Fruit fly (Drosophila melanogaster) whole organism, wandering third instar larva: ENCODE measurements around the gene Jhbp11.

Experiments used
- Abd-B ChIP-seq: fragments of >200 bp; optimal IDR thresholded peaks from 2 replicates; lab custom pipeline; 2017; ENCODE audit warnings: missing biosample characterization, missing genetic modification characterization
- CG32264 ChIP-seq: fragments of 200-800 bp; sonication (Bioruptor generic); optimal IDR thresholded peaks from 2 replicates; lab custom pipeline; 2016; ENCODE audit warnings: missing biosample characterization, missing genetic modification characterization
- CG9705 ChIP-seq: fragments of 200-800 bp; sonication (Bioruptor generic); optimal IDR thresholded peaks from 2 replicates; lab custom pipeline; 2018; ENCODE audit warnings: missing biosample characterization, mild to moderate bottlenecking, missing genetic modification characterization
- CrebA ChIP-seq: fragments of 200-800 bp; sonication (Bioruptor generic); optimal IDR thresholded peaks from 2 replicates; lab custom pipeline; 2016; ENCODE audit warnings: missing biosample characterization, mild to moderate bottlenecking, missing genetic modification characterization, borderline replicate concordance
- Dfd ChIP-seq: fragments of >200 bp; optimal IDR thresholded peaks from 2 replicates; lab custom pipeline; 2017; ENCODE audit warnings: missing biosample characterization, missing genetic modification characterization
- Dif ChIP-seq: fragments of 200-275, 200-300 bp; sonication (Bioruptor generic); optimal IDR thresholded peaks from 2 replicates; lab custom pipeline; 2018; ENCODE audit warnings: missing biosample characterization, missing genetic modification characterization; ENCODE audit not compliant: partially characterized antibody
- GATAd ChIP-seq: sonication (Bioruptor generic); optimal IDR thresholded peaks from 2 replicates; lab custom pipeline; 2016; ENCODE audit warnings: missing biosample characterization, missing genetic modification characterization
- HLH106 ChIP-seq: fragments of 200-800 bp; optimal IDR thresholded peaks from 3 replicates; lab custom pipeline; 2019; ENCODE audit warnings: missing biosample characterization, mild to moderate bottlenecking, missing genetic modification characterization, moderate library complexity
- Hnf4 ChIP-seq: fragments of 200-800 bp; sonication (Bioruptor generic); optimal IDR thresholded peaks from 2 replicates; lab custom pipeline; 2016; ENCODE audit warnings: missing biosample characterization, mild to moderate bottlenecking, missing genetic modification characterization
- Hr78 ChIP-seq: fragments of >200 bp; optimal IDR thresholded peaks from 2 replicates; lab custom pipeline; 2017; ENCODE audit warnings: missing biosample characterization, missing genetic modification characterization
- Hr83 ChIP-seq: fragments of 200-300 bp; sonication (Bioruptor generic); optimal IDR thresholded peaks from 2 replicates; lab custom pipeline; 2016; ENCODE audit warnings: missing biosample characterization, mild to moderate bottlenecking, missing genetic modification characterization, moderate library complexity; ENCODE audit not compliant: poor library complexity, severe bottlenecking
- Jra ChIP-seq: sonication (Bioruptor generic); optimal IDR thresholded peaks from 2 replicates; lab custom pipeline; 2016; ENCODE audit warnings: missing biosample characterization, missing genetic modification characterization
- Mio ChIP-seq: sonication (Bioruptor generic); optimal IDR thresholded peaks from 2 replicates; lab custom pipeline; 2016; ENCODE audit warnings: missing biosample characterization, missing genetic modification characterization
- Myc ChIP-seq: fragments of >200 bp; optimal IDR thresholded peaks from 2 replicates; lab custom pipeline; 2017
- N ChIP-seq: fragments of >200 bp; optimal IDR thresholded peaks from 2 replicates; lab custom pipeline; 2018; ENCODE audit warnings: missing biosample characterization, missing external identifiers, missing genetic modification characterization
- OdsH ChIP-seq: fragments of 200-800 bp; sonication (Bioruptor generic); optimal IDR thresholded peaks from 2 replicates; lab custom pipeline; 2016; ENCODE audit warnings: missing biosample characterization, mild to moderate bottlenecking, missing genetic modification characterization
- Rel ChIP-seq, 2 experiments: fragments of 200-800 bp; sonication (Bioruptor generic) in 1 of 2; optimal IDR thresholded peaks; 2 replicates in 1 of 2; 3 replicates in 1 of 2; lab custom pipeline; 2016 to 2019; ENCODE audit warnings: mild to moderate bottlenecking in 2 of 2, missing biosample characterization in 2 of 2, missing genetic modification characterization in 2 of 2, moderate library complexity in 1 of 2
- Sp1 ChIP-seq: fragments of 200-800 bp; sonication (Bioruptor generic); optimal IDR thresholded peaks from 3 replicates; lab custom pipeline; 2019; ENCODE audit warnings: missing biosample characterization, mild to moderate bottlenecking, missing genetic modification characterization, moderate library complexity
- Vsx2 ChIP-seq: fragments of 200-300, 225-300 bp; sonication (Bioruptor generic); optimal IDR thresholded peaks from 2 replicates; lab custom pipeline; 2018; ENCODE audit warnings: missing biosample characterization, missing genetic modification characterization; ENCODE audit not compliant: partially characterized antibody
- br ChIP-seq: fragments of 200-800 bp; sonication (Bioruptor generic); optimal IDR thresholded peaks from 2 replicates; lab custom pipeline; 2016; ENCODE audit warnings: missing biosample characterization, missing genetic modification characterization
- brk ChIP-seq: fragments of 200-800 bp; sonication (Bioruptor generic); optimal IDR thresholded peaks from 2 replicates; lab custom pipeline; 2016; ENCODE audit warnings: missing biosample characterization, mild to moderate bottlenecking, missing genetic modification characterization
- dl ChIP-seq, 2 experiments: fragments of 175-275, 200-275 bp in 1 of 2; fragments of 200-275 bp in 1 of 2; sonication (Bioruptor generic); optimal IDR thresholded peaks; lab custom pipeline; 2018; ENCODE audit warnings: mild to moderate bottlenecking in 2 of 2, missing biosample characterization in 2 of 2, missing genetic modification characterization in 2 of 2, moderate library complexity in 2 of 2; ENCODE audit not compliant: partially characterized antibody in 2 of 2, insufficient read depth in 1 of 2
- dmrt93B ChIP-seq: fragments of 200-800 bp; sonication (Bioruptor generic); optimal IDR thresholded peaks from 2 replicates; lab custom pipeline; 2018; ENCODE audit warnings: missing biosample characterization, mild to moderate bottlenecking, missing genetic modification characterization
- dsf ChIP-seq: sonication (Bioruptor generic); optimal IDR thresholded peaks from 2 replicates; lab custom pipeline; 2016; ENCODE audit warnings: missing biosample characterization, missing genetic modification characterization, borderline replicate concordance
- ey ChIP-seq: fragments of 200-800 bp; sonication (Bioruptor generic); optimal IDR thresholded peaks from 2 replicates; lab custom pipeline; 2016; ENCODE audit warnings: missing biosample characterization, missing genetic modification characterization
- foxo ChIP-seq, 2 experiments: fragments of 200-800 bp; sonication (Bioruptor generic); optimal IDR thresholded peaks; 2 replicates in 1 of 2; 3 replicates in 1 of 2; lab custom pipeline; 2016 to 2017; ENCODE audit warnings: missing biosample characterization in 2 of 2, missing genetic modification characterization in 2 of 2
- fru ChIP-seq: fragments of 200-800 bp; sonication (Bioruptor generic); optimal IDR thresholded peaks from 3 replicates; lab custom pipeline; 2016; ENCODE audit warnings: missing biosample characterization, mild to moderate bottlenecking, missing genetic modification characterization
- h ChIP-seq: fragments of 200-800 bp; sonication (Bioruptor generic); optimal IDR thresholded peaks from 3 replicates; lab custom pipeline; 2016; ENCODE audit warnings: missing biosample characterization, mild to moderate bottlenecking, missing genetic modification characterization
- jim ChIP-seq: fragments of 175-275, 200-325 bp; sonication (Bioruptor generic); optimal IDR thresholded peaks from 2 replicates; lab custom pipeline; 2016; ENCODE audit warnings: missing biosample characterization, mild to moderate bottlenecking, missing genetic modification characterization
- lola ChIP-seq: fragments of >200 bp; optimal IDR thresholded peaks from 2 replicates; lab custom pipeline; 2017; ENCODE audit warnings: missing biosample characterization, missing genetic modification characterization
- pan ChIP-seq: fragments of >200 bp; optimal IDR thresholded peaks from 2 replicates; lab custom pipeline; 2017
- psq ChIP-seq: fragments of 200-800 bp; sonication (Bioruptor generic); optimal IDR thresholded peaks from 3 replicates; lab custom pipeline; 2017; ENCODE audit warnings: missing biosample characterization, mild to moderate bottlenecking, missing genetic modification characterization, moderate library complexity
- rgr ChIP-seq: fragments of 200-800 bp; sonication (Bioruptor generic); optimal IDR thresholded peaks from 3 replicates; lab custom pipeline; 2016; ENCODE audit warnings: missing biosample characterization, mild to moderate bottlenecking, missing genetic modification characterization
- sage ChIP-seq: fragments of 200-800 bp; sonication (Bioruptor generic); optimal IDR thresholded peaks from 2 replicates; lab custom pipeline; 2016; ENCODE audit warnings: missing biosample characterization, mild to moderate bottlenecking, missing genetic modification characterization
- sv ChIP-seq: fragments of 200-800 bp; sonication (Bioruptor generic); optimal IDR thresholded peaks from 3 replicates; lab custom pipeline; 2016; ENCODE audit warnings: missing biosample characterization, missing genetic modification characterization
- tai ChIP-seq: sonication (Bioruptor generic); optimal IDR thresholded peaks from 2 replicates; lab custom pipeline; 2016; ENCODE audit warnings: missing biosample characterization, missing genetic modification characterization
- usp ChIP-seq: fragments of >200 bp; optimal IDR thresholded peaks from 2 replicates; lab custom pipeline; 2017; ENCODE audit warnings: missing biosample characterization, missing genetic modification characterization
- woc ChIP-seq: sonication (Bioruptor generic); optimal IDR thresholded peaks from 2 replicates; lab custom pipeline; 2016; ENCODE audit warnings: missing biosample characterization, mild to moderate bottlenecking, missing genetic modification characterization

Jhbp11 gene

DNA sequence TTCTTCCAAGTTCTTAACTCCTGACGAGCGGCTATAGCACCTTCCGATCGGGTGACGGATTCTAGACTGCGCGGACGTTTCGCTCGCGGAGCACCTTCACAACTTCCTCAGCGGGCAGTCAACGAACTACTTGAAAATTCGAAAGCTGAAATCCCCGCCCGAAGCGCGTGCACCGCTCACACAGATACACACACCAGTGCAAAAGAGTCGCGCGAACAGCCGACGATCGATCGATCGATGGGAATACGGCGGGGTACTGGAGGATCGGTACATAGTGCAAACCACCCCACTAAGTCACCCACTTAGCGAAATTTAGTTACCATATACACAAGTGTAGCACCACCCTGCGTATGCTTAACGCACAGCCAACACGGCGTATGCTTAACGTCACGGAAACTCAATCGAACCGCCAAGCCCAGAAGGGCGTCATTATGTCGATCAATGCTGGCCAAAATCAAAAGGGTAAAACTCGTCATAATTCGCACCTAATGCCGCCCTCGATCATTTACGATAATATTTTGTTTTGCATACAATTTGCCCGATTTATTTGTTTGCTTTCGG lies 5.2 kb downstream of the Jhbp11 start, which contains the start of gene CAH9:
CAH9 (minus strand) TSS at position 51 of the 561 bp plus-strand sequence.
- TF ChIP-seq Rel (GFP tag; optimal IDR thresholded peaks at IDR 0.05; lab: Kevin White, UChicago) = no peak
- TF ChIP-seq Rel (tag; optimal IDR thresholded peaks at IDR 0.05; lab: Kevin White, UChicago) = peak; percentile 66
- TF ChIP-seq psq (GFP tag; lab: Kevin White, UChicago) = no peak

DNA sequence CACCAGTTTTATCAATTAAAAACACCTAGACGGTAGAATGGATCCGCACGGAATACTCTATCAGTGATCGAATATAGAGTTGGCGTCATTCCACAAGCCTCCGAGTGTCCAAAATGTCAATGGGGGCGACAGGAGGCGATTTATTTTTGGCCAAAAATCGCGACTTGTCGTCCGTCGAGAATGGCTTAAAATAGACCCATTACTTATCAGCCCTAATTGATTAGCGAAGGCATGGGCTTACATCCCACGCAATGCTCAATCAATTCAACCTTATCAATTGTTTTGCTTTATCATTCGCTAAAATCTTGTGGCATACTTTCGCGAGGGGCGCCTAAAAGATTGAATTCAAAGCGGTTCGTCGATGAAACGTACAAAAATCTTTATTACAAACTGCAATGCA lies 7.1 kb downstream of the Jhbp11 start:
- no peak for TF ChIP-seq Mio

DNA sequence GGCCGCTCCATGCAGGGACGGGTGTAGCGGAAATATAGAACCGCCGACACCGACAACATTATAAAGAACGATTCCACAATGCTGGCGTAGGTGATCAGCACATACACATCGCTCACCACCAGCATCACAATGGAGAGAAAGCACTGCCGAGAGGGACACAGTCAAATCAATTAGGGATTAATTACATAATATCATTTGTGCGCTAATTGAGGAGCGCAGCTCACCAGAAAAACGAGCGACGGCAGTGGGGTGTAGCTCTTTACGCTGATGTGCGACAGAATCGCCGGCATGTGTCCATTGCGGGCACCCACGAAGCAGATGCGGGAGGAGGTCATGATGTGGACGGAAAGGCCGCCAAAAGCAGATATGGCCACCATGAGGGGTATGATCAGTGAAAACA lies 8.4 kb downstream of the Jhbp11 start:
- TF ChIP-seq foxo (GFP tag; optimal IDR thresholded peaks at IDR 0.05; lab: Kevin White, UChicago) (no peak), pan (lab: Kevin White, UChicago) (no peak), dmrt93B (GFP tag; lab: Kevin White, UChicago) (no peak), h (GFP tag; lab: Kevin White, UChicago) (no peak), dsf (GFP tag; lab: Kevin White, UChicago) (no peak), tai (no peak), brk (GFP tag; lab: Kevin White, UChicago) (no peak), Hnf4 (GFP tag; lab: Kevin White, UChicago) (no peak), GATAd (GFP tag; lab: Kevin White, UChicago) (no peak), lola (GFP tag; lab: Kevin White, UChicago) (no peak)
- TF ChIP-seq, all 38 proteins: peak for 0

DNA sequence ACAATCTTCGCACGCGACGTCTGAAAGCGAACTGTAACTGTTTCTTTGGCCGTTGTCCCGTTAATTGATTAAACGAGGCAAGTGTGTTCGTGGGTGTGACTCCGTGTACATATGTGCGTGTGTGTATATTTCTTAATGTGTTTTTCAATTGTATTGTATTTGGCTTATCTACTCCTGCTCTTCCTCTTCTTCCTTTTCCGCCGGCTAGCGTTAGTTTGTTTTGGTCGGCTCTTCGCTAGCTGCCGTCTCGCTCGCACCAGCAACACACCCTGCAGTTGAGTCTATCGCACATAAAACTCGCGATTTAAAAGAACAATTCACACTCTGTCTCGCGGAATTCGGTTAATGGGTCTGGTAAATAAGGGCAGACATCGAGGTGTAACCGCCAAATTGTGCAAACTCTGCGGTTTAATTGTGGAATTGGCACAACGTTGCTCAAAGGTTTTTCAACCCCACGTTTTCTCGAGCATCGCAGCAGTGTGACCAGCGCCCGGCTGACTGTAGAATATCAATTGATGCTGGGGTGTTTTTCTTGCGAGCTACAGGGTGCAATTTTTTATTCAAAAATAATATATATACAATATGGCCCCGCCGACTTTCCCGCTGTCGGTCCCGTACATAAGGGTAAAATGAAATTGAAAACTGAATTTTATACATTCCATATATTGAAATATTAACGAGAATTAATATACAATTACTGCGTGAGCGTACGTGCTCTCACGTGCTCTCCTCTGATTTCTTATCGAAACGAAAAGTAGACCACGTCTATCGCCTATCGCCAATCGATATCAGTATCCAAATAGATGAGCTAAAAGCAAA lies 11.0 kb downstream of the Jhbp11 start, which contains the start of the genes gb and CG5815:
gb (minus strand) TSS at position 487 of the 819 bp plus-strand sequence.
CG5815 (plus strand) TSS at position 783 of the 819 bp plus-strand sequence.
- TF ChIP-seq sage (GFP tag; lab: Kevin White, UChicago) = no peak
- no peak for TF ChIP-seq Myc
- no peak for TF ChIP-seq Hnf4 (GFP tag; lab: Kevin White, UChicago)
- peak; percentile 87 for TF ChIP-seq ey
- no peak for TF ChIP-seq pan (lab: Kevin White, UChicago)
- TF ChIP-seq CG32264 = peak; percentile 66
- TF ChIP-seq tai = no peak
- TF ChIP-seq lola (GFP tag; lab: Kevin White, UChicago) = no peak
- TF ChIP-seq dl (GFP tag; optimal IDR thresholded peaks at IDR 0.05; lab: Kevin White, UChicago; ENCODE audit: insufficient read depth in 1 of 2, partially characterized antibody in 2 of 2) = no peak
- no peak for TF ChIP-seq CrebA
- TF ChIP-seq Rel (GFP tag; optimal IDR thresholded peaks at IDR 0.05; lab: Kevin White, UChicago) = peak; percentile 76
- peak; percentile 67 for TF ChIP-seq Rel (tag; optimal IDR thresholded peaks at IDR 0.05; lab: Kevin White, UChicago)
- no peak for TF ChIP-seq dsf (GFP tag; lab: Kevin White, UChicago)
- peak; percentile 7 for TF ChIP-seq GATAd (GFP tag; lab: Kevin White, UChicago)
- peak; percentile 92 for TF ChIP-seq h (GFP tag; lab: Kevin White, UChicago)
- peak; percentile 98 for TF ChIP-seq psq (GFP tag; lab: Kevin White, UChicago)
- no peak for TF ChIP-seq jim (GFP tag; lab: Kevin White, UChicago)
- no peak for TF ChIP-seq Jra (GFP tag; lab: Kevin White, UChicago)
- peak; percentile 84 for TF ChIP-seq CG9705 (GFP tag; lab: Kevin White, UChicago)
- peak; percentile 92 for TF ChIP-seq rgr (GFP tag; lab: Kevin White, UChicago)
- no peak for TF ChIP-seq Abd-B (GFP tag; lab: Kevin White, UChicago)
- TF ChIP-seq dmrt93B (GFP tag; lab: Kevin White, UChicago) = peak; percentile 81
- peak; percentile 76 for TF ChIP-seq Mio
- TF ChIP-seq sv = peak; percentile 88
- TF ChIP-seq fru (GFP tag; lab: Kevin White, UChicago) = peak; percentile 87
- peak; percentile 89 for TF ChIP-seq OdsH
- no peak for TF ChIP-seq Dif
- TF ChIP-seq br (GFP tag; lab: Kevin White, UChicago) = peak; percentile 90
- TF ChIP-seq woc (GFP tag; lab: Kevin White, UChicago) = no peak
- peak; percentile 35 to 92 for TF ChIP-seq foxo (GFP tag; optimal IDR thresholded peaks at IDR 0.05; lab: Kevin White, UChicago)
- no peak for TF ChIP-seq usp (GFP tag; lab: Kevin White, UChicago)
- TF ChIP-seq Hr78 = no peak
- no peak for TF ChIP-seq Vsx2 (GFP tag; lab: Kevin White, UChicago)
- no peak for TF ChIP-seq brk (GFP tag; lab: Kevin White, UChicago)
- TF ChIP-seq HLH106 = peak; percentile 93
- TF ChIP-seq Dfd = no peak
- TF ChIP-seq Sp1 (GFP tag; lab: Kevin White, UChicago) = peak; percentile 88
- no peak for TF ChIP-seq N (GFP tag; lab: Kevin White, UChicago)
- peak; percentile 91 for TF ChIP-seq Hr83 (GFP tag; lab: Kevin White, UChicago)
